Worm (Caenorhabditis elegans): ENCODE results near the gene srb-16.

Gene srb-16

DNA sequence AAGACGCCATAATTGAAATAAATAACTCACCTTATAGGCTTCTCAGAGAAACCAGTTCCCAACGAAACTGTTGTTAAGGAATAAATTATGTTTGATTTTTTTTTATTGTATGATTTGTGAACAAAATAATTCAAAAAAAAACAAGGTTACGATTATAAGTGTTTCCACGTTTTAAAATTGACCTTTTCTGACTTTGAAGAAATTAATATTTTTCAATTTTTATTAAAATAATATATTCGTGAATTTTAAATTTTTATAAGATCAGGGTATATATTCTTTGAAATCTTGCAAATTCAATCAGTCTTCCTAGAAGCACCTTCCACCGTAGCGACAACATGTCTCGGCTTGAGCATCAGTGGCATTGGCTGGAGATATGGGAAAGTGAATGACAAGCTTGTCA is 23.6 kb upstream of the srb-16 start, which contains the start of gene C27D6.3:
Gene C27D6.3 (minus strand): TSS at position 101 of the 400 bp plus-strand sequence.
- TF ChIP-seq ceh-14 (tag; optimal IDR thresholded peaks at IDR 0.05) (no peak), ceh-19 (GFP tag; optimal IDR thresholded peaks at IDR 0.05) (no peak), rnt-1 (tag; optimal IDR thresholded peaks at IDR 0.05) (no peak), nhr-232 (tag; optimal IDR thresholded peaks at IDR 0.05) (no peak)

DNA sequence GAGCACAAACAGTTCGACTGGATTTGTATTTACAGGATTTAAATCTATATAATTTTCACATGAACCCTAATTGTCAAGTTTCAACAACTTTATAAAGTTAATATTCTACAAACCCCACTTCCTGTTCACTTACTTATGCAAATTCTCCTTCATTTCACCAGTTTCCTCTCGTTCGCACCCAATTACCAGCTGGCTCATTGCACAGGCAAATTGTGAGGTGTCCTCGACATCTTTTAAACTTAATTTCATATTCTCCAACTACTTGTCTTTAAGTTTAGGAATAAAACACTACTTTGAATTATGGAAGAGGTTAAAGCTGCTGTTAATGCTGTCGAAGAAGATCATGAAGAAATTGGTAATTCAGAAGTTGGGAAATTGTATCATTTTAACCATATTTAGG is 21.7 kb upstream of the srb-16 start, which contains the start of gene C27D6.1:
Gene C27D6.1 (plus strand): TSS at position 301 of the 400 bp plus-strand sequence.
- TF ChIP-seq pha-2 (tag; optimal IDR thresholded peaks at IDR 0.05) (no peak), tbx-2 (tag; optimal IDR thresholded peaks at IDR 0.05) (no peak), hlh-6 (tag; optimal IDR thresholded peaks at IDR 0.05) (no peak), ceh-24 (tag; optimal IDR thresholded peaks at IDR 0.05) (no peak), madf-2 (tag; optimal IDR thresholded peaks at IDR 0.05) (no peak), unc-42 (tag; optimal IDR thresholded peaks at IDR 0.05) (no peak), npax-4 (tag; optimal IDR thresholded peaks at IDR 0.05) (no peak), pros-1 (tag; optimal IDR thresholded peaks at IDR 0.05) (no peak), fax-1 (tag; optimal IDR thresholded peaks at IDR 0.05) (no peak), ceh-6 (GFP tag; optimal IDR thresholded peaks at IDR 0.05) (no peak), pha-4 (tag; optimal IDR thresholded peaks at IDR 0.05) (no peak), lin-11 (tag; optimal IDR thresholded peaks at IDR 0.05) (no peak), Y22D7AL.16 (tag; optimal IDR thresholded peaks at IDR 0.05) (no peak), ama-1 (optimal IDR thresholded peaks at IDR 0.05) (no peak), unc-86 (tag; optimal IDR thresholded peaks at IDR 0.05) (no peak), ceh-14 (tag; optimal IDR thresholded peaks at IDR 0.05) (no peak), pag-3 (tag; optimal IDR thresholded peaks at IDR 0.05; ENCODE audit: borderline replicate concordance) (no peak), fkh-10 (GFP tag; optimal IDR thresholded peaks at IDR 0.05) (no peak)

DNA sequence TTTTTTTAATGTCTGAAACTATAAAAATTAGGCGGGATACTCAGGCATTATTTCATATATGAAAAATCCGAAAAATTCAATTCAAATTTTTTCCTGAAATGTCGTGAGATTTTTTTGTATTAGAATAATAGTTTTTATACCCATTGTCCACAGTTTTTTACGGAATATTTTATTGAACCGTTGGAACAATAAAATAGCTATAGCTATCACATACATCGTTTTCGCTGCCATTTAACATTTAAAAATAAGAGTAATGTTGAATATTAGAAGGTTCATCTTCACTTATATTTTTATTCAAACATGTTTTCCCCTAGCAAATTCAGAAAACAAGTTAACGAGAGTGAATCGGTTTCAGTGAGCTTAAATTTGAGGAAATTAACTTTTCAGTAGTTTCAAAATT is 20.9 kb upstream of the srb-16 start, which contains the start of gene C27D6.15:
Gene C27D6.15 (plus strand): TSS at position 301 of the 400 bp plus-strand sequence.
- TF ChIP-seq ztf-16 (tag; optimal IDR thresholded peaks at IDR 0.05) (no peak), pqm-1 (tag; optimal IDR thresholded peaks at IDR 0.05) (no peak), pha-2 (tag; optimal IDR thresholded peaks at IDR 0.05) (no peak), che-1 (tag; optimal IDR thresholded peaks at IDR 0.05) (no peak), pag-3 (tag; optimal IDR thresholded peaks at IDR 0.05; ENCODE audit: borderline replicate concordance) (no peak), C08G9.2 (tag; optimal IDR thresholded peaks at IDR 0.05) (no peak), odd-2 (tag; optimal IDR thresholded peaks at IDR 0.05) (no peak), hlh-15 (tag; optimal IDR thresholded peaks at IDR 0.05) (no peak), ceh-31 (tag; optimal IDR thresholded peaks at IDR 0.05) (no peak), dve-1 (tag; optimal IDR thresholded peaks at IDR 0.05) (no peak), sdc-2 (tag; optimal IDR thresholded peaks at IDR 0.05) (no peak), fkh-10 (GFP tag; optimal IDR thresholded peaks at IDR 0.05) (no peak), fkh-6 (tag; optimal IDR thresholded peaks at IDR 0.05) (no peak), unc-86 (tag; optimal IDR thresholded peaks at IDR 0.05) (no peak), madf-2 (tag; optimal IDR thresholded peaks at IDR 0.05) (no peak), pha-4 (tag; optimal IDR thresholded peaks at IDR 0.05) (no peak), nhr-11 (tag; optimal IDR thresholded peaks at IDR 0.05) (no peak)

DNA sequence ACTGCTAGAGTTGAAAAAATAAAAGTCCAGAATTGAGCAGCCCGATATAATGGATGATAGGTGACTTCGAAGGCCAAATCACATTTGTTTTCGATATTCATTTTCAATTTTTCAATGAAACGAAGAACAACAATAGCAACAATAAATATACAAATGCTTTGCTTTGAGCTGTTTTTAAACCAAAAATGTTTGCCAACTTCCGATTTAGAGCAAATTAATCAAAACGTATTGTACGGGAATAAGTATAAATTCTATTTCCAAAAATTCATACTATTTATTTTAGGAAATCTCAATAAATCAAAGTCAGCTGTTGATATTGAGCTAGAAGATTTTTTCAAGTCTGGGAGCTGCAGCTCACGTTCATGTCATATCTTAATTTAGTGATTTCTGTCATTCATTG is 20.2 kb upstream of the srb-16 start, which contains the start of gene srb-1:
Gene srb-1 (minus strand): TSS at position 101 of the 400 bp plus-strand sequence.
- TF ChIP-seq K09A11.1 (tag; optimal IDR thresholded peaks at IDR 0.05; ENCODE audit: insufficient read depth) (no peak), lin-11 (tag; optimal IDR thresholded peaks at IDR 0.05) (no peak), elt-4 (tag; optimal IDR thresholded peaks at IDR 0.05) (no peak), ceh-24 (tag; optimal IDR thresholded peaks at IDR 0.05) (no peak), sdc-2 (tag; optimal IDR thresholded peaks at IDR 0.05) (no peak), pag-3 (tag; optimal IDR thresholded peaks at IDR 0.05; ENCODE audit: borderline replicate concordance) (no peak), nhr-232 (tag; optimal IDR thresholded peaks at IDR 0.05) (no peak), K02D7.2 (tag; optimal IDR thresholded peaks at IDR 0.05) (no peak)

DNA sequence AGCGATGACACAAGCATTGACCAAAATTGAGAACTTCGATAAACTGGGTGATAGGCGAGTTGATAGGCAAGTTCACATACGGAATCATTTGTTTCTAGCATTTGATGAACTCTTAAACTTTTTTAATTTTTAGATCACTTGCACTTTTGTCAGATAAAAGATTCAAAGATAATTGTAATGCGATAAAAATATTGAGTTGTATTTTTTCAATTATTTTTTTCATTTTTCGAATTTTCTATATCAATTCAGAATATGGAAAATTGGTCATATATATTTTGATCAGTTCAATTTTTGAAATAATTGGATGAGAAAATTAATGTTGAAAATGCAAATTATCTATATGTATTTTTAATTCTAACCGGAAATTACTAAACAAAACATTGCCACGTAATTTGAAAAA is 16.0 kb upstream of the srb-16 start, which contains the start of gene srb-3:
Gene srb-3 (minus strand): TSS at position 101 of the 400 bp plus-strand sequence.
- TF ChIP-seq ceh-34 (tag; optimal IDR thresholded peaks at IDR 0.05) (no peak), pha-2 (tag; optimal IDR thresholded peaks at IDR 0.05) (no peak), ceh-48 (tag; optimal IDR thresholded peaks at IDR 0.05) (no peak), zip-5 (tag; optimal IDR thresholded peaks at IDR 0.05) (no peak), fax-1 (tag; optimal IDR thresholded peaks at IDR 0.05) (no peak), ahr-1 (tag; optimal IDR thresholded peaks at IDR 0.05) (no peak), syd-9 (tag; optimal IDR thresholded peaks at IDR 0.05) (no peak), unc-42 (tag; optimal IDR thresholded peaks at IDR 0.05) (no peak), odd-2 (tag; optimal IDR thresholded peaks at IDR 0.05) (no peak), unc-55 (GFP tag; optimal IDR thresholded peaks at IDR 0.05) (no peak), lin-11 (tag; optimal IDR thresholded peaks at IDR 0.05) (no peak), ama-1 (optimal IDR thresholded peaks at IDR 0.05) (no peak), ceh-18 (tag; optimal IDR thresholded peaks at IDR 0.05) (no peak), eyg-1 (tag; optimal IDR thresholded peaks at IDR 0.05) (no peak), fkh-10 (GFP tag; optimal IDR thresholded peaks at IDR 0.05) (no peak), sox-2 (GFP tag; IDR thresholded peaks at IDR 0.05) (no peak)

Measured in whole organism, late embryonic.